Worm (Caenorhabditis elegans): ENCODE results near the gene fzr-1.

DNA sequence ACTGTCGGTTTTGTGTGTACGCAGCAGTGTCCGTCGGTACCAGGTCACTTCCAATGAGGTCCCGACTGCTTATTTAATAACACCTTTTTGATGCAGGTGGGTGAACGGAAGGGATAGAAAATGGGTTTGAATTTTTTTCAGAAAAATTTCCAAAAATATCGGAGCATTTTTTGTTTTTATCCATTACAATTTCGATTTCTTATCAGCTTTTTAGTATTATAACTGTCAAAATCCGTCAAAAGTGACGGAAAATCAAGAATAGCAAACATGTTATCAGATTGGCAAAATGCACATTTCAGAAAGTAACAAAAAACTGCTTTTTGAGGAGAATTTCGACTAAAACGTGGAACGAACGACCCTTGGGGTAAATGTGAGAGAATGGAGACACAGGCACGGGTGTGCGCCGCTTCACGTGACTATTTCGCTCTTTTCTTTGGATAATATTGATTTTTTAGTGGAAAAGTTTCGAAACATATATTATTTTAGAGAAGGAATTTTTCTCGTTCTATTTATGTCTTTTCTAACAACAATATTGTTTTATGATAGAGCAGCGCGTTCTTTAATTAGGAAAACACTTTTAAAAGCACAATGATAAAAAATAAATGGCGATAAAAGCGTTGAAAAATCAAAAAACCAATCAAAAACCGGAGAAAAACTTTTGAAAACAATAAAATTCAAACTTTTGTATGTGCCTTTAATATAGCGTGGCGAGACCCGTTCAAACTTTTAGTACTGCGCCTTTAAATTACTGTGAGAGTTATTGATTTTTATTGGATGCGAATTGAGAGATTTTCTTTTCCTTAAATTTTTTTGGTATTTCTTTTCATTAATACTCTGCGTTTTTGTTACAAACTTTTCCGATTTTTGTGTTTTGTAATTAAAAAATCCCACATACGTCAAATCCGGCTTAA is 2.9 kb upstream of the fzr-1 start, which contains the start of gene sqv-8:
- TF ChIP-seq ceh-45 (GFP tag; IDR thresholded peaks at IDR 0.05) (no peak), ceh-14 (tag; optimal IDR thresholded peaks at IDR 0.05) (no peak), pat-9 (tag; optimal IDR thresholded peaks at IDR 0.05) (no peak), pha-4 (tag; optimal IDR thresholded peaks at IDR 0.05) (no peak), unc-55 (GFP tag; optimal IDR thresholded peaks at IDR 0.05) (no peak), rnt-1 (tag; optimal IDR thresholded peaks at IDR 0.05) (no peak), tbx-7 (tag; optimal IDR thresholded peaks at IDR 0.05) (no peak), K02D7.2 (tag; optimal IDR thresholded peaks at IDR 0.05) (no peak), ceh-19 (GFP tag; optimal IDR thresholded peaks at IDR 0.05) (no peak), unc-3 (GFP tag; conservative IDR thresholded peaks at IDR 0.05) (no peak), unc-3 (tag; optimal IDR thresholded peaks at IDR 0.05) (no peak), elt-2 (tag; optimal IDR thresholded peaks at IDR 0.05) (no peak), sox-2 (GFP tag; IDR thresholded peaks at IDR 0.05) (no peak), nhr-11 (tag; optimal IDR thresholded peaks at IDR 0.05) (no peak), fkh-10 (GFP tag; optimal IDR thresholded peaks at IDR 0.05) (no peak)
